Fruit fly (Drosophila melanogaster): ENCODE results near the gene CoRest.

dm6 chrX:19520376-19520775 lies 1.4 kb upstream of the CoRest start:
- TF ChIP-seq CG16779 (tag; optimal IDR thresholded peaks at IDR 0.05) (no peak), CG3919 (GFP tag; optimal IDR thresholded peaks at IDR 0.05) (no peak), Sox102F (GFP tag; optimal IDR thresholded peaks at IDR 0.05) (no peak)

All from whole organism, prepupa.